Worm (Caenorhabditis elegans): ENCODE results near the gene Y57E12AL.6.

DNA sequence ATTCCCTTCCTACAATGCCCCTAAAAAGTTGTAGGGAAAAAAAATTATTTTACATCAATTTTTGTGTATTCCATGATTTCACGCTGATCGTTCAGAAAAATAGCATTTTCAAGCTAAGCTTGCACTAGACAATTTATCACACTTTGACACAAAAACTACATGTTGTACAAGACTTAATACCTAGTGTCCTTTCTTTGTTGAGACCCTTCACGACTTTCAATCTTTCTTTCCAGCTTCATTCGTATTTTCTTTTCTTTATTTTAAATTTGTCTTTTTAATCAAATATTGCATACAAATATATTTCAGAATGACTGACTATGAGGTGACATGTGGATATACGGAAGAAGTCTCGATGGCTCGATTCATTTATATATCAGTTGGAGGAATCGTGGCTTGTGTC is 14.3 kb downstream of the Y57E12AL.6 start, which contains the start of gene F20A1.2:
- TF ChIP-seq him-1 (tag; optimal IDR thresholded peaks at IDR 0.05) (no peak), W03F9.2 (tag; optimal IDR thresholded peaks at IDR 0.05) (no peak)
